Fruit fly (Drosophila melanogaster): ENCODE measurements around the gene sick.

The sick gene

dm6 chr2L:19769703-19770102 is 26.5 kb upstream of the sick start:
- no peak for TF ChIP-seq fd96Ca (GFP tag; IDR thresholded peaks at IDR 0.05)
- TF ChIP-seq CG17806 (tag; optimal IDR thresholded peaks at IDR 0.05) = no peak
- TF ChIP-seq CG8301 (tag; optimal IDR thresholded peaks at IDR 0.05) = no peak
- no peak for TF ChIP-seq CG14655 (GFP tag; optimal IDR thresholded peaks at IDR 0.05)
- no peak for TF ChIP-seq Snoo (tag; optimal IDR thresholded peaks at IDR 0.05)
- no peak for TF ChIP-seq CG8159 (tag; optimal IDR thresholded peaks at IDR 0.05)
- no peak for TF ChIP-seq Pif1A (GFP tag; optimal IDR thresholded peaks at IDR 0.05)

- TF ChIP-seq gl (tag; optimal IDR thresholded peaks at IDR 0.05) = no peak
- no peak for TF ChIP-seq CG13204 (GFP tag; optimal IDR thresholded peaks at IDR 0.05)
- no peak for TF ChIP-seq CG34367 (tag; optimal IDR thresholded peaks at IDR 0.05)
- no peak for TF ChIP-seq Snoo (tag; optimal IDR thresholded peaks at IDR 0.05)
- TF ChIP-seq CG4496 (GFP tag; IDR thresholded peaks at IDR 0.05) = no peak
- TF ChIP-seq D1 (tag; optimal IDR thresholded peaks at IDR 0.05) = no peak
- TF ChIP-seq Pif1B (GFP tag; optimal IDR thresholded peaks at IDR 0.05) = no peak
- no peak for TF ChIP-seq Pif1A (GFP tag; optimal IDR thresholded peaks at IDR 0.05)
- no peak for TF ChIP-seq CG17806 (tag; optimal IDR thresholded peaks at IDR 0.05)
- TF ChIP-seq CG8159 (tag; optimal IDR thresholded peaks at IDR 0.05) = no peak
- no peak for TF ChIP-seq CG10348 (GFP tag; IDR thresholded peaks at IDR 0.05)
- TF ChIP-seq CG15710 (tag; optimal IDR thresholded peaks at IDR 0.05) = no peak
- no peak for TF ChIP-seq CG12605 (GFP tag; IDR thresholded peaks at IDR 0.05)
These were observed 21.9 kb upstream of the sick start for dm6 chr2L:19774278-19774677.

- TF ChIP-seq EcR (GFP tag; optimal IDR thresholded peaks at IDR 0.05) (peak; percentile 19), CG34367 (tag; optimal IDR thresholded peaks at IDR 0.05) (no peak), CG10348 (GFP tag; IDR thresholded peaks at IDR 0.05) (no peak), Snoo (tag; optimal IDR thresholded peaks at IDR 0.05) (no peak), CG32121 (GFP tag; IDR thresholded peaks at IDR 0.05) (no peak), Ets98B (GFP tag; IDR thresholded peaks at IDR 0.05) (no peak), CG17806 (tag; optimal IDR thresholded peaks at IDR 0.05) (no peak), CG15710 (tag; optimal IDR thresholded peaks at IDR 0.05) (no peak), CG4496 (GFP tag; IDR thresholded peaks at IDR 0.05) (0 out of 3 replicates have a peak, but pooled peaks have one; percentile 32)
These were observed 11.2 kb upstream of the sick start for dm6 chr2L:19784827-19785569.

- TF ChIP-seq fd96Ca (GFP tag; IDR thresholded peaks at IDR 0.05) (no peak), Ets98B (GFP tag; IDR thresholded peaks at IDR 0.05) (no peak), CG34367 (tag; optimal IDR thresholded peaks at IDR 0.05) (no peak), CG8301 (tag; optimal IDR thresholded peaks at IDR 0.05) (no peak), CG13204 (GFP tag; optimal IDR thresholded peaks at IDR 0.05) (no peak), CG17806 (tag; optimal IDR thresholded peaks at IDR 0.05) (no peak), CG8159 (tag; optimal IDR thresholded peaks at IDR 0.05) (no peak), CG15710 (tag; optimal IDR thresholded peaks at IDR 0.05) (no peak), Pif1B (GFP tag; optimal IDR thresholded peaks at IDR 0.05) (no peak), CG12605 (GFP tag; IDR thresholded peaks at IDR 0.05) (no peak), rn (GFP tag; IDR thresholded peaks at IDR 0.05) (no peak), Pif1A (GFP tag; optimal IDR thresholded peaks at IDR 0.05) (no peak), CG4496 (GFP tag; IDR thresholded peaks at IDR 0.05) (no peak), CG32121 (GFP tag; IDR thresholded peaks at IDR 0.05) (no peak), gl (tag; optimal IDR thresholded peaks at IDR 0.05) (no peak), EcR (GFP tag; optimal IDR thresholded peaks at IDR 0.05) (no peak)
These were observed 8.2 kb upstream of the sick start for dm6 chr2L:19787930-19788329.

- no peak for TF ChIP-seq EcR (GFP tag; optimal IDR thresholded peaks at IDR 0.05)
- TF ChIP-seq CG9948 (tag; optimal IDR thresholded peaks at IDR 0.05) = peak; percentile 17
- no peak for TF ChIP-seq gl (tag; optimal IDR thresholded peaks at IDR 0.05)
- TF ChIP-seq CG8159 (tag; optimal IDR thresholded peaks at IDR 0.05) = peak; percentile 13
- TF ChIP-seq CG15710 (tag; optimal IDR thresholded peaks at IDR 0.05) = peak; percentile 32
- peak; percentile 53; the same call in 1 of the 3 replicates for TF ChIP-seq CG4496 (GFP tag; IDR thresholded peaks at IDR 0.05)
- peak; percentile 30; the same call in 1 of the 2 replicates for TF ChIP-seq CG32121 (GFP tag; IDR thresholded peaks at IDR 0.05)
These were observed 7.4 kb upstream of the sick start for dm6 chr2L:19788735-19789134.

- no peak for TF ChIP-seq Pif1B (GFP tag; optimal IDR thresholded peaks at IDR 0.05)
- TF ChIP-seq CG14655 (GFP tag; optimal IDR thresholded peaks at IDR 0.05) = peak; percentile 32
- TF ChIP-seq CG9948 (tag; optimal IDR thresholded peaks at IDR 0.05) = peak; percentile 12
- TF ChIP-seq Pif1A (GFP tag; optimal IDR thresholded peaks at IDR 0.05) = peak; percentile 18
These were observed 5.4 kb upstream of the sick start for dm6 chr2L:19790553-19791320.
